Worm (Caenorhabditis elegans) whole organism, late embryonic: Measurements from ENCODE around the gene dhs-7.

Experiments used
- C38D4.7 ChIP-seq: fragments of 200-800 bp; sonication (Bioruptor generic); optimal IDR thresholded peaks from 2 replicates; lab custom pipeline; 2018; ENCODE audit warnings: mild to moderate bottlenecking, missing genetic modification characterization, moderate library complexity, missing compliant biosample characterization
- F13H6.1 ChIP-seq: sonication (generic microtip); optimal IDR thresholded peaks from 2 replicates; lab custom pipeline; 2016; ENCODE audit warnings: missing genetic modification characterization, missing compliant biosample characterization
- K09A11.1 ChIP-seq: sonication (generic microtip); optimal IDR thresholded peaks from 2 replicates; lab custom pipeline; 2017; ENCODE audit warnings: antibody characterized with exemption, mild to moderate bottlenecking, missing genetic modification characterization, missing compliant biosample characterization; ENCODE audit not compliant: insufficient read depth
- T23F11.4 ChIP-seq: fragments of 200-800 bp; sonication (Bioruptor generic); optimal IDR thresholded peaks from 2 replicates; lab custom pipeline; 2018; ENCODE audit warnings: mild to moderate bottlenecking, missing genetic modification characterization, missing compliant biosample characterization
- ahr-1 ChIP-seq: sonication (generic microtip); optimal IDR thresholded peaks from 2 replicates; lab custom pipeline; 2016; ENCODE audit warnings: missing genetic modification characterization, missing compliant biosample characterization
- ama-1 ChIP-seq: fragments of 150-350 bp; optimal IDR thresholded peaks from 2 replicates; lab custom pipeline; 2014
- ceh-14 ChIP-seq: sonication (generic microtip); optimal IDR thresholded peaks from 2 replicates; lab custom pipeline; 2016; ENCODE audit warnings: missing genotype, missing genetic modification characterization, missing compliant biosample characterization
- ceh-18 ChIP-seq: sonication (generic microtip); optimal IDR thresholded peaks from 2 replicates; lab custom pipeline; 2016; ENCODE audit warnings: missing genetic modification characterization, missing compliant biosample characterization
- ceh-2 ChIP-seq: sonication (generic microtip); optimal IDR thresholded peaks from 2 replicates; lab custom pipeline; 2016; ENCODE audit warnings: missing genotype, missing genetic modification characterization, missing compliant biosample characterization
- ceh-22 ChIP-seq: sonication (generic microtip); optimal IDR thresholded peaks from 2 replicates; lab custom pipeline; 2017; ENCODE audit warnings: missing biosample characterization, missing genetic modification characterization
- ceh-30 ChIP-seq: fragments of 150-350 bp; optimal IDR thresholded peaks from 2 replicates; lab custom pipeline; 2014; ENCODE audit warnings: missing biosample characterization, missing genetic modification characterization
- ceh-31 ChIP-seq: sonication (generic microtip); optimal IDR thresholded peaks from 2 replicates; lab custom pipeline; 2016; ENCODE audit warnings: missing genetic modification characterization, missing compliant biosample characterization
- ceh-34 ChIP-seq: sonication (generic microtip); optimal IDR thresholded peaks from 2 replicates; lab custom pipeline; 2016; ENCODE audit warnings: mild to moderate bottlenecking, missing genetic modification characterization, missing compliant biosample characterization
- ceh-45 ChIP-seq: fragments of 200-800 bp; sonication (Bioruptor generic); IDR thresholded peaks from 2 replicates; pipeline ENCODE4 v1.3.6; 2022; ENCODE audit warnings: missing genetic modification reagents, missing genetic modification characterization, missing compliant biosample characterization
- ceh-6 ChIP-seq: fragments of 200-800 bp; sonication (Bioruptor generic); optimal IDR thresholded peaks from 2 replicates; lab custom pipeline; 2018; ENCODE audit warnings: mild to moderate bottlenecking, missing genetic modification characterization, missing compliant biosample characterization
- dve-1 ChIP-seq: sonication (generic microtip); optimal IDR thresholded peaks from 2 replicates; lab custom pipeline; 2017; ENCODE audit warnings: antibody characterized with exemption, mild to moderate bottlenecking, missing genetic modification characterization, missing compliant biosample characterization
- elt-2 ChIP-seq: sonication (generic microtip); optimal IDR thresholded peaks from 2 replicates; lab custom pipeline; 2016; ENCODE audit warnings: missing genetic modification reagents, missing genetic modification characterization, missing compliant biosample characterization
- elt-4 ChIP-seq: sonication (generic microtip); optimal IDR thresholded peaks from 2 replicates; lab custom pipeline; 2016; ENCODE audit warnings: missing genetic modification characterization, missing compliant biosample characterization
- eyg-1 ChIP-seq: sonication (generic microtip); optimal IDR thresholded peaks from 2 replicates; lab custom pipeline; 2016; ENCODE audit warnings: missing genotype, missing genetic modification characterization, missing compliant biosample characterization
- fax-1 ChIP-seq: sonication (generic microtip); optimal IDR thresholded peaks from 2 replicates; lab custom pipeline; 2016; ENCODE audit warnings: missing genotype, missing genetic modification characterization, missing compliant biosample characterization
- gmeb-2 ChIP-seq: sonication (generic microtip); optimal IDR thresholded peaks from 2 replicates; lab custom pipeline; 2016; ENCODE audit warnings: missing genetic modification characterization, inconsistent platforms, missing compliant biosample characterization
- hlh-15 ChIP-seq: sonication (generic microtip); optimal IDR thresholded peaks from 2 replicates; lab custom pipeline; 2016; ENCODE audit warnings: missing genetic modification characterization, missing compliant biosample characterization
- hlh-8 ChIP-seq: sonication (generic microtip); optimal IDR thresholded peaks from 2 replicates; lab custom pipeline; 2016; ENCODE audit warnings: missing genotype, missing genetic modification characterization, missing compliant biosample characterization
- lim-6 ChIP-seq: sonication (generic microtip); optimal IDR thresholded peaks from 2 replicates; lab custom pipeline; 2016; ENCODE audit warnings: missing genetic modification characterization, missing compliant biosample characterization
- nfya-1 ChIP-seq: sonication (generic microtip); optimal IDR thresholded peaks from 2 replicates; lab custom pipeline; 2017; ENCODE audit warnings: missing genetic modification characterization, mild to moderate bottlenecking, missing compliant biosample characterization, antibody characterized with exemption, moderate library complexity
- nhr-11 ChIP-seq: fragments of 150-350 bp; optimal IDR thresholded peaks from 2 replicates; lab custom pipeline; 2014; ENCODE audit warnings: missing biosample characterization, missing genetic modification characterization
- nhr-232 ChIP-seq: sonication (generic microtip); optimal IDR thresholded peaks from 2 replicates; lab custom pipeline; 2016; ENCODE audit warnings: missing genetic modification characterization, missing compliant biosample characterization
- npax-4 ChIP-seq: sonication (generic microtip); optimal IDR thresholded peaks from 2 replicates; lab custom pipeline; 2016; ENCODE audit warnings: missing genetic modification characterization, missing compliant biosample characterization
- odd-2 ChIP-seq: sonication (generic microtip); optimal IDR thresholded peaks from 2 replicates; lab custom pipeline; 2017; ENCODE audit warnings: antibody characterized with exemption, mild to moderate bottlenecking, missing genetic modification characterization, missing compliant biosample characterization
- pag-3 ChIP-seq: sonication (generic microtip); optimal IDR thresholded peaks from 2 replicates; lab custom pipeline; 2016; ENCODE audit warnings: missing compliant biosample characterization, missing genetic modification characterization, borderline replicate concordance
- pat-9 ChIP-seq: fragments of 200-800 bp; sonication (Bioruptor generic); optimal IDR thresholded peaks from 2 replicates; lab custom pipeline; 2018; ENCODE audit warnings: mild to moderate bottlenecking, missing genetic modification characterization, moderate library complexity, missing compliant biosample characterization
- pax-1 ChIP-seq: fragments of 150-350 bp; optimal IDR thresholded peaks from 2 replicates; lab custom pipeline; 2014; ENCODE audit warnings: missing biosample characterization, missing genetic modification characterization
- pha-2 ChIP-seq: sonication (generic microtip); optimal IDR thresholded peaks from 2 replicates; lab custom pipeline; 2017; ENCODE audit warnings: mild to moderate bottlenecking, missing genetic modification characterization, missing compliant biosample characterization
- pqm-1 ChIP-seq: sonication (generic microtip); optimal IDR thresholded peaks from 2 replicates; lab custom pipeline; 2016; ENCODE audit warnings: missing genetic modification characterization, missing compliant biosample characterization
- pros-1 ChIP-seq: fragments of 150-350 bp; optimal IDR thresholded peaks from 2 replicates; lab custom pipeline; 2014; ENCODE audit warnings: missing biosample characterization, missing genetic modification reagents, missing genetic modification characterization
- sdc-2 ChIP-seq: sonication (generic microtip); optimal IDR thresholded peaks from 2 replicates; lab custom pipeline; 2016; ENCODE audit warnings: missing genotype, missing genetic modification characterization, missing compliant biosample characterization
- sox-4 ChIP-seq: sonication (generic microtip); optimal IDR thresholded peaks from 2 replicates; lab custom pipeline; 2017; ENCODE audit warnings: mild to moderate bottlenecking, missing genetic modification characterization, inconsistent platforms, missing compliant biosample characterization
- tbx-2 ChIP-seq: sonication (generic microtip); optimal IDR thresholded peaks from 2 replicates; lab custom pipeline; 2016; ENCODE audit warnings: missing genetic modification characterization, missing compliant biosample characterization
- ttx-3 ChIP-seq: sonication (generic microtip); optimal IDR thresholded peaks from 2 replicates; lab custom pipeline; 2016; ENCODE audit warnings: missing genetic modification reagents, missing genetic modification characterization, missing compliant biosample characterization
- unc-42 ChIP-seq: sonication (generic microtip); optimal IDR thresholded peaks from 2 replicates; lab custom pipeline; 2016; ENCODE audit warnings: missing genotype, missing genetic modification characterization, missing compliant biosample characterization
- unc-55 ChIP-seq: sonication (generic microtip); optimal IDR thresholded peaks from 2 replicates; lab custom pipeline; 2017; ENCODE audit warnings: missing biosample characterization, missing genetic modification reagents, missing genetic modification characterization
- zip-5 ChIP-seq: sonication (generic microtip); optimal IDR thresholded peaks from 2 replicates; lab custom pipeline; 2016; ENCODE audit warnings: missing genetic modification characterization, missing compliant biosample characterization
- ztf-16 ChIP-seq: sonication (generic microtip); optimal IDR thresholded peaks from 2 replicates; lab custom pipeline; 2017; ENCODE audit warnings: missing genetic modification characterization, missing compliant biosample characterization

The dhs-7 gene

ce11 chrII:7242754-7243153 lies 34.5 kb upstream of the dhs-7 start:
- TF ChIP-seq unc-42 (tag; lab: Kevin White, UChicago) (no peak), pag-3 (tag; lab: Kevin White, UChicago) (no peak), pros-1 (tag; lab: Kevin White, UChicago) (no peak), ahr-1 (tag; lab: Kevin White, UChicago) (no peak)

DNA sequence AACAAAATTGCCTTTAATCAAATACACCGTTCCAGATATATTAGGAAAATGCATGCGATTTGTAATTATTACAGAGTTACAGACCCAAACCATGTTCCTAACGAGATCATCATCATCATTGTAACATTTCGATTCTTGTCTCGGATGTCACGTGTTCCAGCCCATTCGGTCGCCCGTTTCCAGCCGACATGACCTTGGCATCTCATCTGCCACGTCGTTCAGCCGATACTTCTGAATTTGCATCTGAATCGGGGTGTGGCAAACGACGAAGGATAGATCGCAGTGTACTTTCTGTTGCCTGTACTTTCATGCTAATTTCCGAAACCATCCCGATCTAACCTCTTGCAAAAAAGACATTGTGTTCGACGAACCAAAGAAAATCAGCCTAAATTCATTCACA lies 31.4 kb upstream of the dhs-7 start:
- TF ChIP-seq ztf-16 (tag; lab: Kevin White, UChicago) (no peak), ceh-34 (no peak)
- TF ChIP-seq, all 69 proteins: peak for 0

ce11 chrII:7238791-7239190 lies 30.5 kb upstream of the dhs-7 start:
- TF ChIP-seq dve-1 (tag; lab: Kevin White, UChicago) (no peak), ceh-18 (no peak), C38D4.7 (no peak), npax-4 (tag; lab: Kevin White, UChicago) (no peak), ama-1 (no peak), nhr-232 (tag; lab: Kevin White, UChicago) (no peak), K09A11.1 (tag; lab: Kevin White, UChicago) (no peak), elt-2 (tag; lab: Kevin White, UChicago) (no peak), hlh-15 (tag; lab: Kevin White, UChicago) (no peak), pat-9 (tag; lab: Kevin White, UChicago) (no peak), hlh-8 (tag; lab: Kevin White, UChicago) (no peak), ceh-30 (tag; lab: Kevin White, UChicago) (no peak), ttx-3 (tag; lab: Kevin White, UChicago) (no peak), sdc-2 (tag; lab: Kevin White, UChicago) (no peak), pag-3 (tag; lab: Kevin White, UChicago) (no peak), tbx-2 (tag; lab: Kevin White, UChicago) (no peak), fax-1 (no peak)

DNA sequence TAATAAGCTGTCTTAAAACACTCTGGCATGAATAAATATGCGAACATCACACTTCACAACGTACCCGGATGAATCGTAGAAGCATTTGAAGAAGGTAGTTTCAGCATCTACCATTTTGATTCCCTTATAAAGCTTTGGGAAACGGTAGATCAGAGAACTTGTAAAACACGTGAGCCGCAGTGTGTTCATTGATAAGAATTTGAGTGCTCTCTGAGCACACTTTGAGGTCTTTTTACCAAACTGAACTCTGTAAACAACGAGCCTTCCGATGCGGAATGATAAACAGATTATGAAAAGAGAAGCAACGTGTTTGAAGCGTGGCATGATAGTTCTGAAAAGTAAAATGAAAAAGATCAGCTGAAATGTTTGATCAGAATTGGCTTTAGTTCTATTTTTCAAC lies 30.0 kb upstream of the dhs-7 start, which contains the start of gene aqp-1:
aqp-1 (minus strand) TSS at position 102 of the 400 bp plus-strand sequence.
- TF ChIP-seq ceh-6 (GFP tag; lab: Kevin White, UChicago), result no peak
- TF ChIP-seq ceh-2 (tag; lab: Kevin White, UChicago), result no peak
- TF ChIP-seq gmeb-2 (tag; lab: Kevin White, UChicago), result no peak
- no peak for TF ChIP-seq pqm-1 (tag; lab: Kevin White, UChicago)
- no peak for TF ChIP-seq nfya-1 (tag; lab: Kevin White, UChicago)
- TF ChIP-seq zip-5 (tag; lab: Kevin White, UChicago), result no peak
- no peak for TF ChIP-seq dve-1 (tag; lab: Kevin White, UChicago)
- no peak for TF ChIP-seq pha-2 (tag; lab: Kevin White, UChicago)
- TF ChIP-seq ceh-45 (GFP tag; lab: Robert Waterston, UW), result no peak
- no peak for TF ChIP-seq ceh-14
- TF ChIP-seq unc-42 (tag; lab: Kevin White, UChicago), result no peak
- TF ChIP-seq nhr-11 (tag; lab: Kevin White, UChicago), result no peak
- no peak for TF ChIP-seq ceh-18
- no peak for TF ChIP-seq lim-6 (tag; lab: Kevin White, UChicago)
- no peak for TF ChIP-seq elt-2 (tag; lab: Kevin White, UChicago)
- TF ChIP-seq sox-4, result no peak
- no peak for TF ChIP-seq pax-1 (tag; lab: Kevin White, UChicago)
- no peak for TF ChIP-seq T23F11.4
- TF ChIP-seq, all 69 proteins: peak for 0

- TF ChIP-seq eyg-1 (tag; lab: Kevin White, UChicago) (no peak), ceh-31 (tag; lab: Kevin White, UChicago) (no peak), unc-55 (GFP tag; lab: Kevin White, UChicago) (no peak), K09A11.1 (tag; lab: Kevin White, UChicago) (no peak), ahr-1 (tag; lab: Kevin White, UChicago) (no peak), ceh-22 (tag; lab: Kevin White, UChicago) (no peak), elt-4 (no peak), odd-2 (tag; lab: Kevin White, UChicago) (no peak), T23F11.4 (no peak), fax-1 (no peak), F13H6.1 (tag; lab: Kevin White, UChicago) (no peak)
These were observed 28.7 kb upstream of the dhs-7 start for ce11 chrII:7236937-7237336.
